Fruit fly (Drosophila melanogaster) whole organism, embryonic: ENCODE results near the gene CG1307.

Experiments used
- CG1024 ChIP-seq: fragments of 200-800 bp; sonication (Bioruptor generic); IDR thresholded peaks from 2 replicates; pipeline ENCODE4 v1.3.6; 2022; ENCODE audit warnings: missing biosample characterization, missing genetic modification characterization
- CG10543 ChIP-seq: fragments of 200-800 bp; sonication (Bioruptor generic); optimal IDR thresholded peaks from 3 replicates; lab custom pipeline; 2017; ENCODE audit warnings: missing biosample characterization, mild to moderate bottlenecking, missing genetic modification characterization, moderate library complexity
- CG10959 ChIP-seq: fragments of 200-800 bp; sonication (Bioruptor generic); IDR thresholded peaks from 2 replicates; pipeline ENCODE4 v1.3.6; 2022; ENCODE audit warnings: missing biosample characterization, missing genetic modification characterization
- CG11504 ChIP-seq: fragments of 200-800 bp; sonication (Bioruptor generic); optimal IDR thresholded peaks from 3 replicates; lab custom pipeline; 2019; ENCODE audit warnings: missing biosample characterization, mild to moderate bottlenecking, missing genetic modification characterization, moderate library complexity
- CG11696 ChIP-seq: fragments of 200-800 bp; sonication (Bioruptor generic); IDR thresholded peaks from 2 replicates; pipeline ENCODE4 v1.3.6; 2022; ENCODE audit warnings: missing biosample characterization, missing genetic modification characterization
- CG12104 ChIP-seq: fragments of 200-800 bp; sonication (Bioruptor generic); optimal IDR thresholded peaks from 3 replicates; lab custom pipeline; 2016; ENCODE audit warnings: missing biosample characterization, missing genetic modification characterization
- CG12299 ChIP-seq: fragments of 200-800 bp; sonication (Bioruptor generic); optimal IDR thresholded peaks from 2 replicates; lab custom pipeline; 2018; ENCODE audit warnings: missing biosample characterization, mild to moderate bottlenecking, missing genetic modification characterization
- CG14710 ChIP-seq: fragments of 200-800 bp; sonication (Bioruptor generic); optimal IDR thresholded peaks from 3 replicates; lab custom pipeline; 2019; ENCODE audit warnings: missing biosample characterization, mild to moderate bottlenecking, missing genetic modification characterization, moderate library complexity
- CG15479 ChIP-seq: fragments of 200-800 bp; sonication (Bioruptor generic); optimal IDR thresholded peaks from 3 replicates; lab custom pipeline; 2019; ENCODE audit warnings: missing biosample characterization, mild to moderate bottlenecking, missing genetic modification characterization, moderate library complexity
- CG17361 ChIP-seq: fragments of 200-800 bp; sonication (Bioruptor generic); IDR thresholded peaks from 3 replicates; pipeline ENCODE4 v1.3.6; 2022; ENCODE audit warnings: missing biosample characterization, missing genetic modification characterization
- CG17829 ChIP-seq: fragments of 200-800 bp; optimal IDR thresholded peaks from 2 replicates; lab custom pipeline; 2019; ENCODE audit warnings: missing biosample characterization, mild to moderate bottlenecking, missing genetic modification characterization, moderate library complexity
- CG17912 ChIP-seq: fragments of 200-800 bp; sonication (Bioruptor generic); optimal IDR thresholded peaks from 2 replicates; lab custom pipeline; 2018; ENCODE audit warnings: missing biosample characterization, mild to moderate bottlenecking, missing genetic modification characterization
- CG4424 ChIP-seq: fragments of 200-800 bp; sonication (Bioruptor generic); optimal IDR thresholded peaks from 3 replicates; lab custom pipeline; 2016; ENCODE audit warnings: missing biosample characterization, missing genetic modification characterization
- CG5180 ChIP-seq: fragments of 200-800 bp; sonication (Bioruptor generic); optimal IDR thresholded peaks from 3 replicates; lab custom pipeline; 2017; ENCODE audit warnings: missing biosample characterization, missing genetic modification characterization, mild to moderate bottlenecking, moderate library complexity, missing genetic modification reagents
- CG6813 ChIP-seq: fragments of 200-800 bp; sonication (Bioruptor generic); optimal IDR thresholded peaks from 2 replicates; lab custom pipeline; 2017; ENCODE audit warnings: missing biosample characterization, missing genetic modification characterization, mild to moderate bottlenecking, moderate library complexity, missing genetic modification reagents
- CG9437 ChIP-seq: fragments of 200-800 bp; sonication (Bioruptor generic); optimal IDR thresholded peaks from 2 replicates; lab custom pipeline; 2018; ENCODE audit warnings: missing biosample characterization, mild to moderate bottlenecking, missing genetic modification characterization
- Camta ChIP-seq: fragments of 200-800 bp; sonication (Bioruptor generic); optimal IDR thresholded peaks from 2 replicates; lab custom pipeline; 2016; ENCODE audit warnings: missing biosample characterization, missing genetic modification characterization
- Drgx ChIP-seq: fragments of 200-800 bp; sonication (Bioruptor generic); IDR thresholded peaks from 2 replicates; pipeline ENCODE4 v1.3.6; 2022; ENCODE audit warnings: missing biosample characterization, missing genetic modification characterization
- HLH54F ChIP-seq: fragments of 200-800 bp; sonication (Bioruptor generic); optimal IDR thresholded peaks from 3 replicates; lab custom pipeline; 2016; ENCODE audit warnings: missing biosample characterization, missing genetic modification characterization
- Med ChIP-seq: fragments of 200-800 bp; sonication (Bioruptor generic); peaks from one replicate; lab custom pipeline; 2016; ENCODE audit warnings: missing biosample characterization, missing genetic modification characterization, mild to moderate bottlenecking, inconsistent platforms, moderate library complexity
- Neu2 ChIP-seq: fragments of 200-800 bp; sonication (Bioruptor generic); optimal IDR thresholded peaks from 3 replicates; lab custom pipeline; 2016; ENCODE audit warnings: missing biosample characterization, missing genetic modification characterization, borderline replicate concordance
- Opbp ChIP-seq: fragments of 200-800 bp; sonication (Bioruptor generic); IDR thresholded peaks from 3 replicates; pipeline ENCODE4 v1.3.6; 2022; ENCODE audit warnings: missing biosample characterization, missing genetic modification characterization; ENCODE audit not compliant: partially characterized antibody
- Poxn ChIP-seq: fragments of 200-800 bp; sonication (Bioruptor generic); IDR thresholded peaks from 2 replicates; pipeline ENCODE4 v1.3.6; 2022; ENCODE audit warnings: missing biosample characterization, missing genetic modification characterization
- Xrp1 ChIP-seq: fragments of 200-800 bp; sonication (Bioruptor generic); IDR thresholded peaks from 2 replicates; pipeline ENCODE4 v1.3.6; 2022; ENCODE audit warnings: missing biosample characterization, missing genetic modification characterization
- YL-1 ChIP-seq: fragments of 200-800 bp; sonication (Bioruptor generic); optimal IDR thresholded peaks from 3 replicates; lab custom pipeline; 2017; ENCODE audit warnings: missing biosample characterization, mild to moderate bottlenecking, missing genetic modification characterization
- ac ChIP-seq: fragments of 200-800 bp; sonication (Bioruptor generic); optimal IDR thresholded peaks from 3 replicates; lab custom pipeline; 2017; ENCODE audit warnings: missing biosample characterization, mild to moderate bottlenecking, missing genetic modification characterization
- chif ChIP-seq, 2 experiments: fragments of 200-800 bp; sonication (Bioruptor generic); optimal IDR thresholded peaks; 3 replicates each; lab custom pipeline; 2016; ENCODE audit warnings: missing biosample characterization in 2 of 2, missing genetic modification characterization in 2 of 2
- dmrt99B ChIP-seq: fragments of 200-800 bp; sonication (Bioruptor generic); optimal IDR thresholded peaks from 2 replicates; lab custom pipeline; 2018; ENCODE audit warnings: missing biosample characterization, mild to moderate bottlenecking, missing genetic modification characterization, moderate library complexity
- fd102C ChIP-seq: fragments of 200-800 bp; sonication (Bioruptor generic); optimal IDR thresholded peaks from 2 replicates; lab custom pipeline; 2018; ENCODE audit warnings: missing biosample characterization, mild to moderate bottlenecking, missing genetic modification characterization, moderate library complexity
- gce ChIP-seq: fragments of 200-800 bp; sonication (Bioruptor generic); IDR thresholded peaks from 3 replicates; pipeline ENCODE4 v1.3.6; 2022; ENCODE audit warnings: missing biosample characterization, missing genetic modification characterization
- gsb ChIP-seq: fragments of 200-800 bp; sonication (Bioruptor generic); IDR thresholded peaks from 2 replicates; pipeline ENCODE4 v1.3.6; 2022; ENCODE audit warnings: missing biosample characterization, missing genetic modification characterization
- gt ChIP-seq: fragments of 200-800 bp; sonication (Bioruptor generic); IDR thresholded peaks from 2 replicates; pipeline ENCODE4 v1.3.6; 2022; ENCODE audit warnings: missing biosample characterization, missing genetic modification characterization
- jumu ChIP-seq: fragments of 200-800 bp; sonication (Bioruptor generic); optimal IDR thresholded peaks from 3 replicates; lab custom pipeline; 2016; ENCODE audit warnings: missing biosample characterization, missing genetic modification characterization
- kah ChIP-seq: fragments of 200-800 bp; sonication (Bioruptor generic); optimal IDR thresholded peaks from 2 replicates; lab custom pipeline; 2018; ENCODE audit warnings: missing biosample characterization, mild to moderate bottlenecking, missing genetic modification characterization
- lmd ChIP-seq: fragments of 200-800 bp; sonication (Bioruptor generic); IDR thresholded peaks from 2 replicates; pipeline ENCODE4 v1.3.6; 2022; ENCODE audit warnings: missing biosample characterization, missing genetic modification characterization
- lola ChIP-seq, 3 experiments: fragments of >200 bp in 2 of 3; fragments of 200-800 bp in 1 of 3; sonication (Bioruptor generic) in 1 of 3; optimal IDR thresholded peaks; 2 replicates each; lab custom pipeline; 2017 to 2019; ENCODE audit warnings: missing biosample characterization in 3 of 3, missing genetic modification characterization in 3 of 3, mild to moderate bottlenecking in 1 of 3, moderate library complexity in 1 of 3
- phol ChIP-seq: fragments of 200-800 bp; sonication (Bioruptor generic); optimal IDR thresholded peaks from 3 replicates; lab custom pipeline; 2018; ENCODE audit warnings: missing biosample characterization, mild to moderate bottlenecking, missing genetic modification characterization, moderate library complexity
- pita ChIP-seq: fragments of 200-800 bp; sonication (Bioruptor generic); optimal IDR thresholded peaks from 2 replicates; lab custom pipeline; 2017; ENCODE audit warnings: missing biosample characterization, mild to moderate bottlenecking, missing genetic modification characterization
- pnt ChIP-seq: fragments of 200-800 bp; sonication (Bioruptor generic); optimal IDR thresholded peaks from 3 replicates; lab custom pipeline; 2016; ENCODE audit warnings: missing biosample characterization, missing genetic modification characterization
- rib ChIP-seq: fragments of 200-800 bp; sonication (Bioruptor generic); IDR thresholded peaks from 2 replicates; pipeline ENCODE4 v1.3.6; 2022; ENCODE audit warnings: missing biosample characterization, missing genetic modification characterization
- sc ChIP-seq, 3 experiments: fragments of >200 bp in 2 of 3; fragments of 200-800 bp in 1 of 3; sonication (Bioruptor generic) in 1 of 3; optimal IDR thresholded peaks; 2 replicates in 2 of 3; 3 replicates in 1 of 3; lab custom pipeline; 2017; ENCODE audit warnings: mild to moderate bottlenecking in 1 of 3, missing biosample characterization in 1 of 3, missing genetic modification characterization in 1 of 3, missing genetic modification reagents in 1 of 3
- sim ChIP-seq: fragments of 200-800 bp; sonication (Bioruptor generic); IDR thresholded peaks from 2 replicates; pipeline ENCODE4 v1.3.6; 2022; ENCODE audit warnings: missing biosample characterization, missing genetic modification characterization
- sob ChIP-seq: fragments of 200-800 bp; sonication (Bioruptor generic); IDR thresholded peaks from 2 replicates; pipeline ENCODE4 v1.3.6; 2022; ENCODE audit warnings: missing biosample characterization, missing genetic modification characterization
- stwl ChIP-seq: fragments of 200-800 bp; sonication (Bioruptor generic); optimal IDR thresholded peaks from 3 replicates; lab custom pipeline; 2018; ENCODE audit warnings: missing biosample characterization, mild to moderate bottlenecking, missing genetic modification characterization, moderate library complexity
- trh ChIP-seq: fragments of 200-800 bp; sonication (Bioruptor generic); optimal IDR thresholded peaks from 2 replicates; lab custom pipeline; 2016; ENCODE audit warnings: missing biosample characterization, missing genetic modification characterization
- vvl ChIP-seq: fragments of 200-800 bp; sonication (Bioruptor generic); IDR thresholded peaks from 2 replicates; pipeline ENCODE4 v1.3.6; 2022; ENCODE audit warnings: missing biosample characterization, missing genetic modification characterization
- z ChIP-seq: fragments of 200-800 bp; sonication (Bioruptor generic); IDR thresholded peaks from 3 replicates; pipeline ENCODE4 v1.3.6; 2022; ENCODE audit warnings: missing biosample characterization, missing genetic modification characterization
- zen ChIP-seq: fragments of 200-800 bp; sonication (Bioruptor generic); optimal IDR thresholded peaks from 3 replicates; lab custom pipeline; 2018; ENCODE audit warnings: missing biosample characterization, mild to moderate bottlenecking, missing genetic modification characterization, moderate library complexity

CG1307 gene

DNA sequence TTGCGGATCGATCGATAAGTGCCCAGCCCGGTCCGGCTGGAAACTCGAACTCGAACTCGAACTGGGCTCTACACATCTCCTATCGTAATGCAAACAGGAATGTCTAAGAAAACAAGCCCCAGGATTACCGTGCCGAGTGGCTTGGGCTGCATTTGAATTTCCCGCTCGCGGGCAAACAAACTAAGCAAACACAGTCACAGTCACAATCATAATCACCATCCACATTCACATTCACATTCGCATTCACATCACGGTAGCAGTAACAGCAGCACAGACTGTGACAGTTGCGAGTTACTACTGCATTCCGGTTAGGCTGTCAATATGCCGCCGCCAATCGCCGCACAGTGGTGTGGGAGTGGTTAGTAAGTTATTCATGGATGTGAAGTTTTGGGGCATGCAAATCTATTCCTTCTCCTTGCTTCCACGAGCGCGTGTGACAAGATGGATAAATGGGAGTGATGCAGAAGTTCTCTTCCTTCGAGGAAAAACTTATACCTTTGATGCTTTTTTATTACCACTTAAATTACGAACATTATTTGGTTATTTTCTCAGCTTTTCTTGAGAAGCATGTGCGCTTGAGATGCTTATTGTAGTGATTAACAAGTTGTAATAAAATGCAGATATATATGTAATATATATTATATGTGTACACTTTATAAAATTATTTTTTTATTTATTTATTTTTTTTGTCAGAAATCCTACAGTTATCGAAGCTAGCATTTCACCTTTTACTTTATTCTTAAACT is 7.3 kb upstream of the CG1307 start (continued):
- TF ChIP-seq CG12104 (GFP tag; lab: Kevin White, UChicago) (peak; percentile 8), HLH54F (no peak), lola (GFP tag; optimal IDR thresholded peaks at IDR 0.05; lab: Kevin White, UChicago) (peak in 1 of 3 experiments; percentile 27), CG4424 (GFP tag; lab: Kevin White, UChicago) (peak; percentile 10), sob (GFP tag; lab: Robert Waterston, UW) (no peak), Opbp (no peak), CG5180 (GFP tag; lab: Kevin White, UChicago) (peak; percentile 87), CG14710 (tag; lab: Kevin White, UChicago) (peak; percentile 12), gce (GFP tag; lab: Robert Waterston, UW) (0 out of 3 replicates have a peak, but pooled peaks have one; percentile 27), trh (no peak), phol (tag; lab: Kevin White, UChicago) (peak; percentile 25), Camta (no peak), Med (peak; percentile 83), Poxn (GFP tag; lab: Robert Waterston, UW) (no peak), vvl (GFP tag; lab: Robert Waterston, UW) (peak; percentile 29; the same call in 1 of the 2 replicates), ac (GFP tag; lab: Kevin White, UChicago) (peak; percentile 70), CG10959 (0 out of 2 replicates have a peak, but pooled peaks have one; percentile 42), sim (0 out of 2 replicates have a peak, but pooled peaks have one; percentile 22), CG10543 (GFP tag; lab: Kevin White, UChicago) (no peak), chif (GFP tag; optimal IDR thresholded peaks at IDR 0.05; lab: Kevin White, UChicago) (peak in 1 of 2 experiments; percentile 17), z (0 out of 3 replicates have a peak, but pooled peaks have one; percentile 24), CG11504 (tag; lab: Kevin White, UChicago) (peak; percentile 49), gsb (GFP tag; lab: Robert Waterston, UW) (no peak), CG12299 (tag; lab: Kevin White, UChicago) (no peak), gt (GFP tag; lab: Robert Waterston, UW) (no peak), Neu2 (GFP tag; lab: Kevin White, UChicago) (peak; percentile 39), pnt (GFP tag; lab: Kevin White, UChicago) (peak; percentile 3), jumu (GFP tag; lab: Kevin White, UChicago) (no peak), CG15479 (GFP tag; lab: Kevin White, UChicago) (peak; percentile 56), YL-1 (GFP tag; lab: Kevin White, UChicago) (no peak), CG9437 (GFP tag; lab: Kevin White, UChicago) (peak; percentile 45), Drgx (GFP tag; lab: Robert Waterston, UW) (0 out of 2 replicates have a peak, but pooled peaks have one; percentile 10), pita (no peak), Xrp1 (GFP tag; lab: Robert Waterston, UW) (peak; percentile 53), CG17829 (tag; lab: Kevin White, UChicago) (no peak), kah (GFP tag; lab: Kevin White, UChicago) (no peak), CG6813 (GFP tag; lab: Kevin White, UChicago) (peak; percentile 49), rib (GFP tag; lab: Robert Waterston, UW) (no peak), zen (tag; lab: Kevin White, UChicago) (peak; percentile 22), CG17912 (GFP tag; lab: Kevin White, UChicago) (peak; percentile 12), sc (optimal IDR thresholded peaks at IDR 0.05; lab: Kevin White, UChicago) (no peak), sc (GFP tag; optimal IDR thresholded peaks at IDR 0.05; lab: Kevin White, UChicago) (peak; percentile 4), lmd (GFP tag; lab: Robert Waterston, UW) (no peak), CG11696 (0 out of 2 replicates have a peak, but pooled peaks have one; percentile 33), CG17361 (peak; percentile 75), fd102C (GFP tag; lab: Kevin White, UChicago) (peak; percentile 78), CG1024 (GFP tag; lab: Robert Waterston, UW) (no peak), dmrt99B (tag; lab: Kevin White, UChicago) (peak; percentile 35), stwl (tag; lab: Kevin White, UChicago) (peak; percentile 3)
